Fruit fly (Drosophila melanogaster) whole organism, embryonic: ENCODE results near the gene CG7275.

Experiments
- Abd-B ChIP-seq: fragments of 200-800 bp; sonication (Bioruptor generic); optimal IDR thresholded peaks from 2 replicates; lab custom pipeline; 2018; ENCODE audit warnings: missing biosample characterization, mild to moderate bottlenecking, missing genetic modification characterization, moderate library complexity
- Awh ChIP-seq: fragments of 200-800 bp; sonication (Bioruptor generic); IDR thresholded peaks from 2 replicates; pipeline ENCODE4, ENCODE4 v1.3.6; 2022; ENCODE audit warnings: missing biosample characterization, missing genetic modification characterization
- Blimp-1 ChIP-seq: fragments of 200-800 bp; sonication (Bioruptor generic); optimal IDR thresholded peaks from 3 replicates; lab custom pipeline; 2018; ENCODE audit warnings: missing biosample characterization, missing genetic modification characterization, mild to moderate bottlenecking, moderate library complexity, missing genetic modification reagents
- CG10431 ChIP-seq: fragments of 200-800 bp; sonication (Bioruptor generic); optimal IDR thresholded peaks from 3 replicates; lab custom pipeline; 2018; ENCODE audit warnings: missing biosample characterization, mild to moderate bottlenecking, missing genetic modification characterization
- CG16863 ChIP-seq: fragments of 200-800 bp; sonication (Bioruptor generic); optimal IDR thresholded peaks from 3 replicates; lab custom pipeline; 2016; ENCODE audit warnings: missing biosample characterization, missing genetic modification characterization
- CG2129 ChIP-seq: fragments of 200-800 bp; sonication (Bioruptor generic); IDR thresholded peaks from 2 replicates; pipeline ENCODE4 v1.3.6; 2022; ENCODE audit warnings: missing biosample characterization, missing genetic modification characterization; ENCODE audit not compliant: partially characterized antibody
- CG2199 ChIP-seq: fragments of 200-800 bp; sonication (Bioruptor generic); IDR thresholded peaks from 3 replicates; pipeline ENCODE4 v1.3.6; 2022; ENCODE audit warnings: missing biosample characterization, missing genetic modification characterization
- CG3065 ChIP-seq: fragments of 200-800 bp; sonication (Bioruptor generic); optimal IDR thresholded peaks from 2 replicates; lab custom pipeline; 2016; ENCODE audit warnings: missing biosample characterization, missing genetic modification characterization
- CG32772 ChIP-seq: fragments of 200-800 bp; sonication (Bioruptor generic); IDR thresholded peaks from 2 replicates; pipeline ENCODE4 v1.3.6; 2022; ENCODE audit warnings: missing biosample characterization, missing genetic modification characterization
- CG5180 ChIP-seq: fragments of 200-800 bp; sonication (Bioruptor generic); optimal IDR thresholded peaks from 3 replicates; lab custom pipeline; 2017; ENCODE audit warnings: missing biosample characterization, missing genetic modification characterization, mild to moderate bottlenecking, moderate library complexity, missing genetic modification reagents
- CG6254 ChIP-seq: fragments of 200-800 bp; sonication (Bioruptor generic); optimal IDR thresholded peaks from 3 replicates; lab custom pipeline; 2017; ENCODE audit warnings: mild to moderate bottlenecking, missing biosample characterization, missing genetic modification reagents, missing genetic modification characterization
- CG6791 ChIP-seq: fragments of 200-800 bp; sonication (Bioruptor generic); IDR thresholded peaks from 3 replicates; pipeline ENCODE4 v1.3.6; 2022; ENCODE audit warnings: missing biosample characterization, missing genetic modification characterization; ENCODE audit not compliant: partially characterized antibody
- CG8478 ChIP-seq: fragments of >200 bp; optimal IDR thresholded peaks from 2 replicates; lab custom pipeline; 2018
- CoRest ChIP-seq: fragments of 200-800 bp; sonication (Bioruptor generic); optimal IDR thresholded peaks from 3 replicates; lab custom pipeline; 2018; ENCODE audit warnings: missing biosample characterization, mild to moderate bottlenecking, missing genetic modification characterization, moderate library complexity
- D19A ChIP-seq: fragments of 200-800 bp; optimal IDR thresholded peaks from 3 replicates; lab custom pipeline; 2019; ENCODE audit warnings: missing biosample characterization, mild to moderate bottlenecking, missing genetic modification characterization, moderate library complexity
- Dfd ChIP-seq, 2 experiments: fragments of >200 bp; optimal IDR thresholded peaks; 2 replicates each; lab custom pipeline; 2017; ENCODE audit warnings: missing biosample characterization in 2 of 2, missing genetic modification characterization in 2 of 2
- Doc3 ChIP-seq: fragments of 200-800 bp; sonication (Bioruptor generic); IDR thresholded peaks from 3 replicates; pipeline ENCODE4 v1.3.6; 2022; ENCODE audit warnings: missing biosample characterization, missing genetic modification characterization; ENCODE audit not compliant: partially characterized antibody
- Dp ChIP-seq: fragments of 200-800 bp; sonication (Bioruptor generic); optimal IDR thresholded peaks from 2 replicates; lab custom pipeline; 2018; ENCODE audit warnings: missing biosample characterization, mild to moderate bottlenecking, missing genetic modification characterization, moderate library complexity
- H15 ChIP-seq: fragments of 200-800 bp; sonication (Bioruptor generic); IDR thresholded peaks from 3 replicates; pipeline ENCODE4 v1.3.6; 2022; ENCODE audit warnings: missing biosample characterization, missing genetic modification characterization
- Med ChIP-seq: fragments of 200-800 bp; sonication (Bioruptor generic); peaks from one replicate; lab custom pipeline; 2016; ENCODE audit warnings: missing biosample characterization, missing genetic modification characterization, mild to moderate bottlenecking, inconsistent platforms, moderate library complexity
- Myb ChIP-seq: fragments of 200-800 bp; sonication (Bioruptor generic); optimal IDR thresholded peaks from 2 replicates; lab custom pipeline; 2016; ENCODE audit warnings: missing biosample characterization, missing genetic modification characterization
- NK7.1 ChIP-seq: fragments of 200-800 bp; sonication (Bioruptor generic); optimal IDR thresholded peaks from 3 replicates; lab custom pipeline; 2016; ENCODE audit warnings: missing biosample characterization, missing genetic modification characterization
- Neu2 ChIP-seq: fragments of 200-800 bp; sonication (Bioruptor generic); optimal IDR thresholded peaks from 3 replicates; lab custom pipeline; 2016; ENCODE audit warnings: missing biosample characterization, missing genetic modification characterization, borderline replicate concordance
- Pdp1 ChIP-seq, 2 experiments: fragments of 200-800 bp; sonication (Bioruptor generic); optimal IDR thresholded peaks; 3 replicates each; lab custom pipeline; 2016; ENCODE audit warnings: missing biosample characterization in 2 of 2, missing genetic modification characterization in 2 of 2, mild to moderate bottlenecking in 1 of 2, moderate library complexity in 1 of 2
- Trl ChIP-seq, 3 experiments: fragments of >200 bp in 2 of 3; fragments of 200-800 bp in 1 of 3; sonication (Bioruptor generic) in 1 of 3; optimal IDR thresholded peaks; 2 replicates in 1 of 3; 3 replicates in 2 of 3; lab custom pipeline; 2016 to 2017; ENCODE audit warnings: missing biosample characterization in 1 of 3, missing genetic modification characterization in 1 of 3
- abd-A ChIP-seq: fragments of 200-800 bp; sonication (Bioruptor generic); optimal IDR thresholded peaks from 3 replicates; lab custom pipeline; 2019; ENCODE audit warnings: missing biosample characterization, mild to moderate bottlenecking, missing genetic modification characterization, moderate library complexity
- ap ChIP-seq: fragments of 200-800 bp; sonication (Bioruptor generic); IDR thresholded peaks from 2 replicates; pipeline ENCODE4 v1.3.6; 2022; ENCODE audit warnings: missing biosample characterization, missing genetic modification characterization
- br ChIP-seq: fragments of >200 bp; optimal IDR thresholded peaks from 2 replicates; lab custom pipeline; 2017
- ewg ChIP-seq: fragments of 200-800 bp; sonication (Bioruptor generic); optimal IDR thresholded peaks from 3 replicates; lab custom pipeline; 2017; ENCODE audit warnings: mild to moderate bottlenecking, missing biosample characterization, missing genetic modification reagents, missing genetic modification characterization
- gcm ChIP-seq: fragments of 200-800 bp; sonication (Bioruptor generic); optimal IDR thresholded peaks from 2 replicates; lab custom pipeline; 2019; ENCODE audit warnings: missing biosample characterization, mild to moderate bottlenecking, missing genetic modification characterization, moderate library complexity
- kni ChIP-seq: fragments of 200-800 bp; sonication (Bioruptor generic); optimal IDR thresholded peaks from 3 replicates; lab custom pipeline; 2017; ENCODE audit warnings: mild to moderate bottlenecking, missing biosample characterization, missing genetic modification reagents, missing genetic modification characterization
- scrt ChIP-seq: fragments of 200-800 bp; sonication (Bioruptor generic); optimal IDR thresholded peaks from 2 replicates; lab custom pipeline; 2018; ENCODE audit warnings: missing biosample characterization, mild to moderate bottlenecking, missing genetic modification characterization, moderate library complexity
- sens ChIP-seq: fragments of 200-800 bp; sonication (Bioruptor generic); peaks from one replicate; lab custom pipeline; 2016; ENCODE audit warnings: missing biosample characterization, missing genetic modification characterization
- sob ChIP-seq: fragments of 200-800 bp; sonication (Bioruptor generic); IDR thresholded peaks from 2 replicates; pipeline ENCODE4 v1.3.6; 2022; ENCODE audit warnings: missing biosample characterization, missing genetic modification characterization
- sqz ChIP-seq: fragments of 200-800 bp; sonication (Bioruptor generic); optimal IDR thresholded peaks from 3 replicates; lab custom pipeline; 2018; ENCODE audit warnings: missing biosample characterization, mild to moderate bottlenecking, missing genetic modification characterization
- zen ChIP-seq: fragments of 200-800 bp; sonication (Bioruptor generic); optimal IDR thresholded peaks from 3 replicates; lab custom pipeline; 2018; ENCODE audit warnings: missing biosample characterization, mild to moderate bottlenecking, missing genetic modification characterization, moderate library complexity

CG7275 gene

dm6 chr3L:15539903-15540409 lies 41.2 kb downstream of the CG7275 start:
- peak; percentile 12 for TF ChIP-seq Blimp-1 (GFP tag; lab: Kevin White, UChicago)
- TF ChIP-seq Pdp1 (GFP tag; optimal IDR thresholded peaks at IDR 0.05; lab: Kevin White, UChicago), result peak in 1 of 2 experiments; percentile 53
- no peak for TF ChIP-seq Myb (GFP tag; lab: Kevin White, UChicago)
- TF ChIP-seq CG6791 (GFP tag; lab: Robert Waterston, UW), result no peak
- no peak for TF ChIP-seq H15
- TF ChIP-seq CG2199, result no peak
- peak; percentile 12 for TF ChIP-seq kni (GFP tag; lab: Kevin White, UChicago)
- TF ChIP-seq ap (GFP tag; lab: Robert Waterston, UW), result no peak
- TF ChIP-seq CoRest, result no peak
- TF ChIP-seq CG2129 (GFP tag; lab: Robert Waterston, UW), result no peak
- peak; percentile 8 for TF ChIP-seq Med
- TF ChIP-seq sens (GFP tag; lab: Kevin White, UChicago), result peak; percentile 53

DNA sequence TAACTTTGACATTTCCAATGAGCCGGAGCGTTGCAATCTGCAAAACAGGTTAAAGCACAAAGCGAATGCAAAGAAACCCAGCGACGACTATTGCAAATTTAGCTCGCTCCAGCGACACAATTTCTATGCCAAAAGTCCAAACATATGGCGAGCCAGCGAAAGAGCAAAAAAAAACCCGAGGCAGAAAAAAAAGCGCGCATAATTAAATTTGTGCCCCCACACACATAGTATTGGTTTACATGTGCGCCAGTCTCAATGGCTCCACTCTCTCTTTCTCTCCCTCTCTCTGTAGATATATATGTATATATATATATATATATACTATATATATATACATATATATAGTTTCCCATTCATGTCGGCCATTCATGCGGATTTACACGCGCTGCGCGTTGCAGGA lies 41.9 kb downstream of the CG7275 start:
- TF ChIP-seq Trl (optimal IDR thresholded peaks at IDR 0.05; lab: Kevin White, UChicago) (peak; percentile 18 to 50), Trl (GFP tag; optimal IDR thresholded peaks at IDR 0.05; lab: Kevin White, UChicago) (no peak), ewg (GFP tag; lab: Kevin White, UChicago) (peak; percentile 38), sqz (GFP tag; lab: Kevin White, UChicago) (peak; percentile 66), br (lab: Kevin White, UChicago) (no peak), Neu2 (GFP tag; lab: Kevin White, UChicago) (no peak), CG32772 (GFP tag; lab: Robert Waterston, UW) (0 out of 2 replicates have a peak, but pooled peaks have one; percentile 23)
- TF ChIP-seq, all 482 proteins: peak for 4

dm6 chr3L:15541281-15541680 lies 42.5 kb downstream of the CG7275 start:
- peak; percentile 94 for TF ChIP-seq scrt
- no peak for TF ChIP-seq Dfd (GFP tag; optimal IDR thresholded peaks at IDR 0.05; lab: Kevin White, UChicago)
- no peak for TF ChIP-seq NK7.1 (GFP tag; lab: Kevin White, UChicago)
- peak; percentile 40 for TF ChIP-seq abd-A
- TF ChIP-seq Abd-B (GFP tag; lab: Kevin White, UChicago), result no peak
- peak; percentile 51 for TF ChIP-seq zen
- no peak for TF ChIP-seq CG8478 (lab: Kevin White, UChicago)
- TF ChIP-seq, all 482 proteins: peak for 3

dm6 chr3L:15543049-15543448 lies 44.3 kb downstream of the CG7275 start:
- TF ChIP-seq Doc3 (GFP tag; lab: Robert Waterston, UW) (no peak), Dp (GFP tag; lab: Kevin White, UChicago) (no peak), gcm (no peak), CG16863 (GFP tag; lab: Kevin White, UChicago) (no peak), CG5180 (GFP tag; lab: Kevin White, UChicago) (no peak), CG6254 (GFP tag; lab: Kevin White, UChicago) (no peak), Dfd (GFP tag; optimal IDR thresholded peaks at IDR 0.05; lab: Kevin White, UChicago) (no peak), Awh (GFP tag; lab: Robert Waterston, UW) (no peak), D19A (no peak), CG10431 (GFP tag; lab: Kevin White, UChicago) (no peak), sob (no peak), CG3065 (GFP tag; lab: Kevin White, UChicago) (no peak)
